Fruit fly (Drosophila melanogaster) whole organism, embryonic: ENCODE measurements around the gene CG12299.
A peak's percentile ranks its signal among the peaks of the same experiment; 100 is the strongest.

Experiments used
- Ada2b ChIP-seq: fragments of 200-800 bp; sonication (Bioruptor generic); IDR thresholded peaks from 2 replicates; pipeline ENCODE4 v1.3.6; 2022; ENCODE audit warnings: missing biosample characterization, missing genetic modification characterization
- Atf-2 ChIP-seq: fragments of 200-800 bp; sonication (Bioruptor generic); optimal IDR thresholded peaks from 2 replicates; lab custom pipeline; 2016; ENCODE audit warnings: missing biosample characterization, missing genetic modification characterization
- B-H2 ChIP-seq: fragments of 200-800 bp; sonication (Bioruptor generic); optimal IDR thresholded peaks from 2 replicates; lab custom pipeline; 2018; ENCODE audit warnings: missing biosample characterization, mild to moderate bottlenecking, missing genetic modification characterization
- CG10147 ChIP-seq: fragments of 200-800 bp; sonication (Bioruptor generic); optimal IDR thresholded peaks from 2 replicates; lab custom pipeline; 2019; ENCODE audit warnings: missing biosample characterization, mild to moderate bottlenecking, missing genetic modification characterization, moderate library complexity
- CG10209 ChIP-seq: fragments of 200-800 bp; sonication (Bioruptor generic); optimal IDR thresholded peaks from 3 replicates; lab custom pipeline; 2017; ENCODE audit warnings: missing biosample characterization, mild to moderate bottlenecking, missing genetic modification characterization, missing genetic modification reagents
- CG10366 ChIP-seq: fragments of 200-800 bp; sonication (Bioruptor generic); IDR thresholded peaks from 2 replicates; pipeline ENCODE4 v1.3.6; 2022; ENCODE audit warnings: missing biosample characterization, missing genetic modification characterization
- CG11456 ChIP-seq: fragments of 200-800 bp; sonication (Bioruptor generic); IDR thresholded peaks from 3 replicates; pipeline ENCODE4 v1.3.6; 2022; ENCODE audit warnings: missing biosample characterization, missing genetic modification characterization
- CG11560 ChIP-seq: fragments of 200-800 bp; sonication (Bioruptor generic); IDR thresholded peaks from 3 replicates; pipeline ENCODE4 v1.3.6; 2022; ENCODE audit warnings: missing biosample characterization, missing genetic modification characterization
- CG11696 ChIP-seq: fragments of 200-800 bp; sonication (Bioruptor generic); IDR thresholded peaks from 2 replicates; pipeline ENCODE4 v1.3.6; 2022; ENCODE audit warnings: missing biosample characterization, missing genetic modification characterization
- CG12659 ChIP-seq: fragments of 200-800 bp; sonication (Bioruptor generic); optimal IDR thresholded peaks from 3 replicates; lab custom pipeline; 2017; ENCODE audit warnings: mild to moderate bottlenecking, missing biosample characterization, missing genetic modification reagents, missing genetic modification characterization
- CG16863 ChIP-seq: fragments of 200-800 bp; sonication (Bioruptor generic); optimal IDR thresholded peaks from 3 replicates; lab custom pipeline; 2016; ENCODE audit warnings: missing biosample characterization, missing genetic modification characterization
- CG17568 ChIP-seq: fragments of 200-800 bp; sonication (Bioruptor generic); optimal IDR thresholded peaks from 2 replicates; lab custom pipeline; 2018; ENCODE audit warnings: missing biosample characterization, mild to moderate bottlenecking, missing genetic modification characterization, moderate library complexity
- CG2129 ChIP-seq: fragments of 200-800 bp; sonication (Bioruptor generic); IDR thresholded peaks from 2 replicates; pipeline ENCODE4 v1.3.6; 2022; ENCODE audit warnings: missing biosample characterization, missing genetic modification characterization; ENCODE audit not compliant: partially characterized antibody
- CG2875 ChIP-seq: fragments of 200-800 bp; sonication (Bioruptor generic); optimal IDR thresholded peaks from 2 replicates; lab custom pipeline; 2017; ENCODE audit warnings: missing biosample characterization, mild to moderate bottlenecking, missing genetic modification characterization, missing genetic modification reagents
- CG3163 ChIP-seq: fragments of 200-800 bp; sonication (Bioruptor generic); optimal IDR thresholded peaks from 3 replicates; lab custom pipeline; 2016; ENCODE audit warnings: missing biosample characterization, missing genetic modification characterization
- CG4424 ChIP-seq: fragments of 200-800 bp; sonication (Bioruptor generic); optimal IDR thresholded peaks from 3 replicates; lab custom pipeline; 2016; ENCODE audit warnings: missing biosample characterization, missing genetic modification characterization
- CG7987 ChIP-seq: fragments of 200-800 bp; sonication (Bioruptor generic); optimal IDR thresholded peaks from 2 replicates; lab custom pipeline; 2018; ENCODE audit warnings: missing biosample characterization, mild to moderate bottlenecking, missing genetic modification characterization, moderate library complexity
- CG8290 ChIP-seq, 3 experiments: fragments of 200-800 bp; sonication (Bioruptor generic); optimal IDR thresholded peaks; 2 replicates each; lab custom pipeline; 2016 to 2019; ENCODE audit warnings: missing biosample characterization in 3 of 3, missing genetic modification characterization in 3 of 3, mild to moderate bottlenecking in 2 of 3, moderate library complexity in 1 of 3
- D19B ChIP-seq: fragments of 200-800 bp; sonication (Bioruptor generic); optimal IDR thresholded peaks from 2 replicates; lab custom pipeline; 2017; ENCODE audit warnings: missing biosample characterization, mild to moderate bottlenecking, missing genetic modification characterization
- Fer3 ChIP-seq: fragments of 200-800 bp; sonication (Bioruptor generic); optimal IDR thresholded peaks from 2 replicates; lab custom pipeline; 2018; ENCODE audit warnings: missing biosample characterization, mild to moderate bottlenecking, missing genetic modification characterization, moderate library complexity
- HLH3B ChIP-seq: fragments of 200-800 bp; sonication (Bioruptor generic); IDR thresholded peaks from 2 replicates; pipeline ENCODE4 v1.3.6; 2022; ENCODE audit warnings: missing biosample characterization, missing genetic modification characterization
- HLH4C ChIP-seq: fragments of 200-800 bp; sonication (Bioruptor generic); IDR thresholded peaks from 3 replicates; pipeline ENCODE4 v1.3.6; 2022; ENCODE audit warnings: missing biosample characterization, missing genetic modification characterization; ENCODE audit not compliant: partially characterized antibody
- HLH54F ChIP-seq: fragments of 200-800 bp; sonication (Bioruptor generic); optimal IDR thresholded peaks from 3 replicates; lab custom pipeline; 2016; ENCODE audit warnings: missing biosample characterization, missing genetic modification characterization
- MBD-R2 ChIP-seq: fragments of 200-800 bp; sonication (Bioruptor generic); IDR thresholded peaks from 2 replicates; pipeline ENCODE4 v1.3.6; 2022; ENCODE audit warnings: missing biosample characterization, missing genetic modification characterization
- Mad ChIP-seq: fragments of 200-800 bp; sonication (Bioruptor generic); optimal IDR thresholded peaks from 2 replicates; lab custom pipeline; 2016; ENCODE audit warnings: missing biosample characterization, missing genetic modification characterization
- NC2α ChIP-seq: fragments of 200-800 bp; sonication (Bioruptor generic); optimal IDR thresholded peaks from 2 replicates; lab custom pipeline; 2016; ENCODE audit warnings: missing biosample characterization, missing genetic modification characterization
- Nf-YA ChIP-seq: fragments of 200-800 bp; sonication (Bioruptor generic); IDR thresholded peaks from 2 replicates; pipeline ENCODE4 v1.3.6; 2022; ENCODE audit warnings: missing biosample characterization, missing genetic modification characterization
- Nf-YB ChIP-seq: fragments of 200-800 bp; sonication (Bioruptor generic); optimal IDR thresholded peaks from 3 replicates; lab custom pipeline; 2019; ENCODE audit warnings: missing biosample characterization, mild to moderate bottlenecking, missing genetic modification characterization, moderate library complexity
- Opbp ChIP-seq: fragments of 200-800 bp; sonication (Bioruptor generic); IDR thresholded peaks from 3 replicates; pipeline ENCODE4 v1.3.6; 2022; ENCODE audit warnings: missing biosample characterization, missing genetic modification characterization; ENCODE audit not compliant: partially characterized antibody
- chn ChIP-seq: fragments of 200-800 bp; sonication (Bioruptor generic); optimal IDR thresholded peaks from 2 replicates; lab custom pipeline; 2016; ENCODE audit warnings: missing biosample characterization, missing genetic modification characterization
- corto ChIP-seq: fragments of 200-800 bp; sonication (Bioruptor generic); optimal IDR thresholded peaks from 2 replicates; lab custom pipeline; 2016; ENCODE audit warnings: missing biosample characterization, mild to moderate bottlenecking, missing genetic modification characterization, moderate library complexity
- dmrt11E ChIP-seq: fragments of 200-800 bp; sonication (Bioruptor generic); optimal IDR thresholded peaks from 3 replicates; lab custom pipeline; 2018; ENCODE audit warnings: missing biosample characterization, mild to moderate bottlenecking, missing genetic modification characterization, moderate library complexity
- exex ChIP-seq: fragments of 200-800 bp; sonication (Bioruptor generic); optimal IDR thresholded peaks from 4 replicates; lab custom pipeline; 2018; ENCODE audit warnings: missing biosample characterization, mild to moderate bottlenecking, missing genetic modification characterization, moderate library complexity
- gro ChIP-seq: fragments of 200-800 bp; sonication (Bioruptor generic); optimal IDR thresholded peaks from 2 replicates; lab custom pipeline; 2016; ENCODE audit warnings: missing biosample characterization, missing genetic modification characterization
- hb ChIP-seq: fragments of 200-800 bp; sonication (Bioruptor generic); IDR thresholded peaks from 3 replicates; pipeline ENCODE4 v1.3.6; 2022; ENCODE audit warnings: missing biosample characterization, missing genetic modification characterization; ENCODE audit not compliant: partially characterized antibody
- her ChIP-seq: fragments of 200-800 bp; sonication (Bioruptor generic); optimal IDR thresholded peaks from 2 replicates; lab custom pipeline; 2016; ENCODE audit warnings: missing biosample characterization, missing genetic modification characterization
- insv ChIP-seq, 2 experiments: fragments of 200-800 bp; sonication (Bioruptor generic); optimal IDR thresholded peaks; 3 replicates each; lab custom pipeline; 2016 to 2018; ENCODE audit warnings: missing biosample characterization in 2 of 2, missing genetic modification characterization in 2 of 2
- jing ChIP-seq: fragments of 200-800 bp; sonication (Bioruptor generic); optimal IDR thresholded peaks from 2 replicates; lab custom pipeline; 2018; ENCODE audit warnings: missing biosample characterization, mild to moderate bottlenecking, missing genetic modification characterization
- lab ChIP-seq: fragments of 200-800 bp; sonication (Bioruptor generic); optimal IDR thresholded peaks from 3 replicates; lab custom pipeline; 2017; ENCODE audit warnings: missing biosample characterization, missing genetic modification characterization, mild to moderate bottlenecking, moderate library complexity, missing genetic modification reagents
- maf-S ChIP-seq: fragments of 200-800 bp; sonication (Bioruptor generic); optimal IDR thresholded peaks from 2 replicates; lab custom pipeline; 2016; ENCODE audit warnings: missing biosample characterization, missing genetic modification characterization
- pum ChIP-seq: fragments of 200-800 bp; sonication (Bioruptor generic); optimal IDR thresholded peaks from 2 replicates; lab custom pipeline; 2016; ENCODE audit warnings: missing biosample characterization, missing genetic modification characterization
- schlank ChIP-seq: fragments of 200-800 bp; sonication (Bioruptor generic); optimal IDR thresholded peaks from 2 replicates; lab custom pipeline; 2018; ENCODE audit warnings: missing biosample characterization, mild to moderate bottlenecking, missing genetic modification characterization
- sd ChIP-seq: fragments of 200-800 bp; sonication (Bioruptor generic); optimal IDR thresholded peaks from 3 replicates; lab custom pipeline; 2018; ENCODE audit warnings: missing biosample characterization, mild to moderate bottlenecking, missing genetic modification characterization, moderate library complexity
- shn ChIP-seq: fragments of 200-800 bp; sonication (Bioruptor generic); optimal IDR thresholded peaks from 3 replicates; lab custom pipeline; 2016; ENCODE audit warnings: missing biosample characterization, missing genetic modification characterization
- stc ChIP-seq: fragments of 200-800 bp; sonication (Bioruptor generic); IDR thresholded peaks from 2 replicates; pipeline ENCODE4 v1.3.6; 2022; ENCODE audit warnings: missing biosample characterization, missing genetic modification characterization
- tin ChIP-seq: fragments of 200-800 bp; sonication (Bioruptor generic); optimal IDR thresholded peaks from 3 replicates; lab custom pipeline; 2016; ENCODE audit warnings: missing biosample characterization, missing genetic modification characterization
- trh ChIP-seq: fragments of 200-800 bp; sonication (Bioruptor generic); optimal IDR thresholded peaks from 2 replicates; lab custom pipeline; 2016; ENCODE audit warnings: missing biosample characterization, missing genetic modification characterization
- usp ChIP-seq: fragments of >200 bp; optimal IDR thresholded peaks from 2 replicates; lab custom pipeline; 2017; ENCODE audit warnings: missing biosample characterization, missing genetic modification characterization
- yki ChIP-seq: fragments of >200 bp; optimal IDR thresholded peaks from 3 replicates; lab custom pipeline; 2018
- zf30C ChIP-seq: fragments of 200-800 bp; sonication (Bioruptor generic); optimal IDR thresholded peaks from 3 replicates; lab custom pipeline; 2018; ENCODE audit warnings: missing biosample characterization, mild to moderate bottlenecking, missing genetic modification characterization

The CG12299 gene

DNA sequence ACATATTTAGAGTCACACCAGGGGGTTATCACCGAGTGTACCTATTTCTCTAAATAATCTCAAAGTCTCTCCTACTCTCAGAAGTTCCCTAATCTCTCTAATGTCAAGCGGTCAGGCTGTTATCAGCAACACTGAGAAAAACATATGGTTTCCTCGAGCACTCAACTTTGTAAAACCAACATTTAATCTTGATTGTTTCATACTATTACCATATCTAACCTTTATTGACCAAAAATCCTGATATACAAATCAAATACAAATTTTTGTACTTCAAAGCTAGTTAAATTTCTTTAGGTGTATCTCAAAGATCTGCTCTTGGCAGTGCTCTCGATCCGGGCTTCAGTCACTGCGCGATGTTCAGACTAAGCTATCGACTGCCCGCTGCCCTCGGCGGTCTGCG is 33.9 kb upstream of the CG12299 start, which contains the start of gene CG6415 (continued):
- TF ChIP-seq dmrt11E (tag; lab: Kevin White, UChicago) (peak; percentile 80), her (GFP tag; lab: Kevin White, UChicago) (peak; percentile 76), Opbp (no peak), schlank (tag; lab: Kevin White, UChicago) (peak; percentile 25), jing (GFP tag; lab: Kevin White, UChicago) (peak; percentile 40), zf30C (peak; percentile 66), maf-S (peak; percentile 51), yki (lab: Kevin White, UChicago) (no peak), shn (peak; percentile 18), CG11696 (GFP tag; lab: Robert Waterston, UW) (peak; percentile 58; the same call in 1 of the 2 replicates), CG8290 (GFP tag; optimal IDR thresholded peaks at IDR 0.05; lab: Kevin White, UChicago) (no peak), CG8290 (tag; optimal IDR thresholded peaks at IDR 0.05; lab: Kevin White, UChicago) (peak in 1 of 2 experiments; percentile 80), Ada2b (GFP tag; lab: Robert Waterston, UW) (peak; percentile 46; the same call in 1 of the 2 replicates), hb (GFP tag; lab: Robert Waterston, UW) (no peak), CG12659 (GFP tag; lab: Kevin White, UChicago) (peak; percentile 61), D19B (GFP tag; lab: Kevin White, UChicago) (peak; percentile 41), pum (GFP tag; lab: Kevin White, UChicago) (peak; percentile 44), CG17568 (GFP tag; lab: Kevin White, UChicago) (peak; percentile 61), Fer3 (peak; percentile 75), MBD-R2 (no peak), HLH54F (GFP tag; lab: Kevin White, UChicago) (peak; percentile 36), CG7987 (GFP tag; lab: Kevin White, UChicago) (no peak), exex (no peak), Nf-YB (peak; percentile 48), trh (GFP tag; lab: Kevin White, UChicago) (no peak), CG3163 (GFP tag; lab: Kevin White, UChicago) (peak; percentile 42), CG10366 (GFP tag; lab: Robert Waterston, UW) (peak; percentile 68), NC2α (GFP tag; lab: Kevin White, UChicago) (peak; percentile 47), CG11456 (GFP tag; lab: Robert Waterston, UW) (peak; percentile 78), CG11560 (tag; lab: Robert Waterston, UW) (0 out of 3 replicates have a peak, but pooled peaks have one; percentile 40), CG10147 (GFP tag; lab: Kevin White, UChicago) (peak; percentile 53), CG2129 (no peak), Atf-2 (GFP tag; lab: Kevin White, UChicago) (peak; percentile 61), gro (peak; percentile 47), CG2875 (GFP tag; lab: Kevin White, UChicago) (peak; percentile 60), usp (GFP tag; lab: Kevin White, UChicago) (no peak), tin (GFP tag; lab: Kevin White, UChicago) (peak; percentile 70), chn (GFP tag; lab: Kevin White, UChicago) (peak; percentile 52), insv (GFP tag; optimal IDR thresholded peaks at IDR 0.05; lab: Kevin White, UChicago) (no peak), CG16863 (GFP tag; lab: Kevin White, UChicago) (peak; percentile 67), CG4424 (peak; percentile 78), CG10209 (GFP tag; lab: Kevin White, UChicago) (peak; percentile 66), Mad (peak; percentile 33), HLH3B (GFP tag; lab: Robert Waterston, UW) (peak; percentile 70; the same call in 1 of the 2 replicates), sd (no peak), corto (GFP tag; lab: Kevin White, UChicago) (no peak), stc (GFP tag; lab: Robert Waterston, UW) (peak; percentile 39; the same call in 1 of the 2 replicates), lab (peak; percentile 85), Nf-YA (no peak), HLH4C (GFP tag; lab: Robert Waterston, UW) (no peak), B-H2 (GFP tag; lab: Kevin White, UChicago) (no peak)
